Worm (Caenorhabditis elegans) whole organism, young adult: ENCODE measurements around the gene sup-36.

Experiments
- D2030.7 ChIP-seq: fragments of 200-800 bp; sonication (Bioruptor generic); IDR thresholded peaks from 2 replicates; pipeline ENCODE4 v1.3.6; 2022; ENCODE audit warnings: missing genetic modification reagents, missing genetic modification characterization, missing compliant biosample characterization
- F33H1.4 ChIP-seq: fragments of 200-800 bp; sonication (Bioruptor generic); IDR thresholded peaks from 2 replicates; pipeline ENCODE4 v1.3.6; 2022; ENCODE audit warnings: missing genetic modification reagents, missing genetic modification characterization, missing compliant biosample characterization
- F57C9.4 ChIP-seq: sonication (generic microtip); optimal IDR thresholded peaks from 2 replicates; lab custom pipeline; 2017; ENCODE audit warnings: mild to moderate bottlenecking, missing genetic modification characterization, missing compliant biosample characterization
- K11D2.4 ChIP-seq: fragments of 200-800 bp; sonication (Bioruptor generic); IDR thresholded peaks from 2 replicates; pipeline ENCODE4 v1.3.6; 2022; ENCODE audit warnings: missing genetic modification reagents, missing genetic modification characterization, missing compliant biosample characterization
- Y67H2A.10 ChIP-seq: fragments of 200-800 bp; sonication (Bioruptor generic); conservative IDR thresholded peaks from 2 replicates; pipeline ENCODE4 v1.3.6; 2022; ENCODE audit warnings: missing genetic modification reagents, missing genetic modification characterization, missing compliant biosample characterization
- Y95B8A.8 ChIP-seq: fragments of 200-800 bp; sonication (Bioruptor generic); IDR thresholded peaks from 2 replicates; pipeline ENCODE4 v1.3.6; 2022; ENCODE audit warnings: missing genetic modification reagents, missing genetic modification characterization, missing compliant biosample characterization
- ZK185.1 ChIP-seq: sonication (generic microtip); optimal IDR thresholded peaks from 2 replicates; lab custom pipeline; 2016; ENCODE audit warnings: mild to moderate bottlenecking, missing genetic modification characterization, missing compliant biosample characterization; ENCODE audit not compliant: poor library complexity, severe bottlenecking
- akir-1 ChIP-seq: fragments of 200-800 bp; sonication (Bioruptor generic); optimal IDR thresholded peaks from 2 replicates; lab custom pipeline; 2018; ENCODE audit warnings: mild to moderate bottlenecking, missing genetic modification characterization, moderate library complexity, missing compliant biosample characterization
- ama-1 ChIP-seq, 3 experiments: fragments of 150-350 bp in 1 of 3; sonication (generic microtip) in 2 of 3; optimal IDR thresholded peaks; 2 replicates each; lab custom pipeline; 2014 to 2018; ENCODE audit warnings: missing biosample characterization in 2 of 3, missing genetic modification characterization in 2 of 3, missing genetic modification reagents in 2 of 3
- aptf-2 ChIP-seq: fragments of 200-800 bp; sonication (Bioruptor generic); conservative IDR thresholded peaks from 2 replicates; pipeline ENCODE4 v1.3.6; 2022; ENCODE audit warnings: missing genetic modification reagents, missing genetic modification characterization, missing compliant biosample characterization
- aptf-3 ChIP-seq: fragments of 200-800 bp; sonication (Bioruptor generic); IDR thresholded peaks from 2 replicates; pipeline ENCODE4 v1.3.6; 2022; ENCODE audit warnings: missing genetic modification characterization, missing compliant biosample characterization
- atf-7 ChIP-seq: sonication (generic microtip); optimal IDR thresholded peaks from 2 replicates; lab custom pipeline; 2017; ENCODE audit warnings: mild to moderate bottlenecking, missing genetic modification characterization, missing compliant biosample characterization
- athp-1 ChIP-seq: sonication (generic microtip); optimal IDR thresholded peaks from 2 replicates; lab custom pipeline; 2017; ENCODE audit warnings: mild to moderate bottlenecking, missing genetic modification characterization, missing compliant biosample characterization
- attf-6 ChIP-seq: fragments of 200-800 bp; sonication (Bioruptor generic); IDR thresholded peaks from 2 replicates; pipeline ENCODE4 v1.3.6; 2022; ENCODE audit warnings: missing genetic modification reagents, missing genetic modification characterization, missing compliant biosample characterization
- ccch-3 ChIP-seq: fragments of 200-800 bp; sonication (Bioruptor generic); optimal IDR thresholded peaks from 2 replicates; lab custom pipeline; 2018; ENCODE audit warnings: mild to moderate bottlenecking, missing genetic modification characterization, missing compliant biosample characterization
- cebp-1 ChIP-seq, 2 experiments: fragments of 200-800 bp in 1 of 2; sonication (Bioruptor generic) in 1 of 2; sonication (generic microtip) in 1 of 2; IDR thresholded peaks in 1 of 2; optimal IDR thresholded peaks in 1 of 2; 2 replicates each; pipeline versions ENCODE4 v1.3.6 to Lab custom; 2017 to 2022; ENCODE audit warnings: missing compliant biosample characterization in 2 of 2, missing genetic modification characterization in 2 of 2, mild to moderate bottlenecking in 1 of 2, missing genetic modification reagents in 1 of 2, moderate library complexity in 1 of 2
- ceh-27 ChIP-seq: fragments of 200-800 bp; sonication (Bioruptor generic); optimal IDR thresholded peaks from 2 replicates; lab custom pipeline; 2018; ENCODE audit warnings: mild to moderate bottlenecking, missing genetic modification characterization, moderate library complexity, missing compliant biosample characterization
- ceh-40 ChIP-seq: fragments of 200-800 bp; sonication (Bioruptor generic); IDR thresholded peaks from 2 replicates; pipeline ENCODE4 v1.3.6; 2022; ENCODE audit warnings: missing genetic modification characterization, missing compliant biosample characterization
- ceh-79 ChIP-seq: sonication (generic microtip); optimal IDR thresholded peaks from 2 replicates; lab custom pipeline; 2017; ENCODE audit warnings: mild to moderate bottlenecking, missing genetic modification characterization, missing compliant biosample characterization
- ceh-91 ChIP-seq: fragments of 200-800 bp; sonication (Bioruptor generic); IDR thresholded peaks from 2 replicates; pipeline ENCODE4 v1.3.6; 2022; ENCODE audit warnings: missing genetic modification reagents, missing genetic modification characterization, missing compliant biosample characterization
- dox-1 ChIP-seq: fragments of 200-800 bp; sonication (Bioruptor generic); IDR thresholded peaks from 2 replicates; pipeline ENCODE4 v1.3.6; 2022; ENCODE audit warnings: missing genetic modification reagents, missing genetic modification characterization, missing compliant biosample characterization
- dpl-1 ChIP-seq: fragments of 150-350 bp; optimal IDR thresholded peaks from 2 replicates; lab custom pipeline; 2014; ENCODE audit warnings: missing biosample characterization, missing genetic modification reagents, missing genetic modification characterization
- efl-1 ChIP-seq: fragments of 150-350 bp; optimal IDR thresholded peaks from 2 replicates; lab custom pipeline; 2014; ENCODE audit warnings: missing biosample characterization, missing genetic modification reagents, missing genetic modification characterization
- egl-18 ChIP-seq: fragments of 200-800 bp; sonication (Bioruptor generic); IDR thresholded peaks from 2 replicates; pipeline ENCODE4 v1.3.6; 2022; ENCODE audit warnings: missing genetic modification reagents, missing genetic modification characterization, missing compliant biosample characterization
- egl-44 ChIP-seq: fragments of 200-800 bp; sonication (Bioruptor generic); IDR thresholded peaks from 2 replicates; pipeline ENCODE4 v1.3.6; 2022; ENCODE audit warnings: missing genetic modification reagents, missing genetic modification characterization, missing compliant biosample characterization
- hlh-26 ChIP-seq: fragments of 200-800 bp; sonication (Bioruptor generic); conservative IDR thresholded peaks from 2 replicates; pipeline ENCODE4 v1.3.6; 2022; ENCODE audit warnings: missing genetic modification reagents, missing genetic modification characterization, missing compliant biosample characterization
- hmg-1.2 ChIP-seq: fragments of 200-800 bp; sonication (Bioruptor generic); IDR thresholded peaks from 2 replicates; pipeline ENCODE4 v1.3.6; 2022; ENCODE audit warnings: missing genetic modification reagents, missing genetic modification characterization, missing compliant biosample characterization
- hmg-20 ChIP-seq: fragments of 200-800 bp; sonication (Bioruptor generic); IDR thresholded peaks from 2 replicates; pipeline ENCODE4 v1.3.6; 2022; ENCODE audit warnings: missing genetic modification reagents, missing genetic modification characterization, missing compliant biosample characterization
- hrde-1 ChIP-seq: sonication (generic microtip); optimal IDR thresholded peaks from 2 replicates; lab custom pipeline; 2016; ENCODE audit warnings: missing genetic modification characterization, mild to moderate bottlenecking, missing compliant biosample characterization, moderate library complexity, missing genotype, missing genetic modification reagents, borderline replicate concordance
- lag-1 ChIP-seq: fragments of 200-800 bp; sonication (Bioruptor generic); IDR thresholded peaks from 2 replicates; pipeline ENCODE4 v1.3.6; 2022; ENCODE audit warnings: missing genetic modification reagents, missing genetic modification characterization, missing compliant biosample characterization
- lir-1 ChIP-seq: fragments of 200-800 bp; sonication (Bioruptor generic); conservative IDR thresholded peaks from 2 replicates; pipeline ENCODE4 v1.3.6; 2022; ENCODE audit warnings: missing genetic modification reagents, missing genetic modification characterization, missing compliant biosample characterization
- lsl-1 ChIP-seq: fragments of 200-800 bp; sonication (Bioruptor generic); optimal IDR thresholded peaks from 2 replicates; lab custom pipeline; 2018; ENCODE audit warnings: mild to moderate bottlenecking, missing genetic modification characterization, moderate library complexity, missing compliant biosample characterization
- mcd-1 ChIP-seq: fragments of 200-800 bp; sonication (Bioruptor generic); IDR thresholded peaks from 2 replicates; pipeline ENCODE4 v1.3.6; 2022; ENCODE audit warnings: missing genetic modification reagents, missing genetic modification characterization, missing compliant biosample characterization
- mel-28 ChIP-seq: sonication (generic microtip); optimal IDR thresholded peaks from 2 replicates; lab custom pipeline; 2016; ENCODE audit warnings: borderline replicate concordance, mild to moderate bottlenecking, missing genetic modification characterization, missing compliant biosample characterization
- nfya-1 ChIP-seq: sonication (generic microtip); optimal IDR thresholded peaks from 2 replicates; lab custom pipeline; 2017; ENCODE audit warnings: antibody characterized with exemption, missing compliant biosample characterization, missing genetic modification characterization, borderline replicate concordance; ENCODE audit not compliant: insufficient read depth
- nhr-120 ChIP-seq: fragments of 200-800 bp; sonication (Bioruptor generic); IDR thresholded peaks from 2 replicates; pipeline ENCODE4 v1.3.6; 2022; ENCODE audit warnings: missing genetic modification characterization, missing compliant biosample characterization
- nhr-179 ChIP-seq: sonication (generic microtip); optimal IDR thresholded peaks from 2 replicates; lab custom pipeline; 2016; ENCODE audit warnings: mild to moderate bottlenecking, missing genetic modification characterization, missing compliant biosample characterization
- repo-1 ChIP-seq: sonication (generic microtip); optimal IDR thresholded peaks from 2 replicates; lab custom pipeline; 2017; ENCODE audit warnings: mild to moderate bottlenecking, missing genetic modification characterization, missing compliant biosample characterization
- sea-2 ChIP-seq: fragments of 200-800 bp; sonication (Bioruptor generic); IDR thresholded peaks from 2 replicates; pipeline ENCODE4 v1.3.6; 2022; ENCODE audit warnings: missing genetic modification characterization, missing compliant biosample characterization
- snpc-1.3 ChIP-seq: sonication (generic microtip); optimal IDR thresholded peaks from 2 replicates; lab custom pipeline; 2017; ENCODE audit warnings: missing genetic modification characterization, mild to moderate bottlenecking, missing compliant biosample characterization, antibody characterized with exemption, moderate library complexity, missing genotype, missing genetic modification reagents; ENCODE audit not compliant: insufficient read depth
- snpc-4 ChIP-seq, 5 experiments: fragments of 150-350 bp in 1 of 5; sonication (generic microtip) in 4 of 5; optimal IDR thresholded peaks; 2 replicates each; lab custom pipeline; 2014 to 2018; ENCODE audit warnings: missing genetic modification characterization in 5 of 5, missing biosample characterization in 3 of 5, antibody characterized with exemption in 2 of 5, mild to moderate bottlenecking in 2 of 5, missing compliant biosample characterization in 2 of 5, missing genotype in 2 of 5, moderate library complexity in 2 of 5, missing genetic modification reagents in 1 of 5
- sptf-2 ChIP-seq: fragments of 200-800 bp; sonication (Bioruptor generic); optimal IDR thresholded peaks from 2 replicates; lab custom pipeline; 2018; ENCODE audit warnings: mild to moderate bottlenecking, missing genetic modification characterization, missing compliant biosample characterization
- zim-3 ChIP-seq: sonication (generic microtip); optimal IDR thresholded peaks from 2 replicates; lab custom pipeline; 2017; ENCODE audit warnings: mild to moderate bottlenecking, missing genetic modification characterization, moderate library complexity, missing compliant biosample characterization
- ztf-25 ChIP-seq: fragments of 200-800 bp; sonication (Bioruptor generic); IDR thresholded peaks from 2 replicates; pipeline ENCODE4 v1.3.6; 2022; ENCODE audit warnings: missing genetic modification reagents, missing genetic modification characterization, missing compliant biosample characterization
- ztf-28 ChIP-seq: fragments of 200-800 bp; sonication (Bioruptor generic); IDR thresholded peaks from 2 replicates; pipeline ENCODE4 v1.3.6; 2022; ENCODE audit warnings: missing genetic modification reagents, missing genetic modification characterization, missing compliant biosample characterization
- ztf-3 ChIP-seq: fragments of 200-800 bp; sonication (Bioruptor generic); optimal IDR thresholded peaks from 2 replicates; lab custom pipeline; 2018; ENCODE audit warnings: mild to moderate bottlenecking, missing genetic modification characterization, missing compliant biosample characterization

The sup-36 gene

ce11 chrIV:6585397-6585921, 16.0 kb upstream of the sup-36 start, which contains the start of the genes F38A5.2 and dnj-11 (continued):
- peak; percentile 45 for TF ChIP-seq snpc-4 (GFP tag; optimal IDR thresholded peaks at IDR 0.05; lab: Kevin White, UChicago)
- TF ChIP-seq snpc-4 (tag; optimal IDR thresholded peaks at IDR 0.05; lab: Kevin White, UChicago): peak in 3 of 4 experiments; percentile 77 to 87 (median 80)
- TF ChIP-seq Y95B8A.8 (GFP tag; lab: Robert Waterston, UW): 0 out of 2 replicates have a peak, but pooled peaks have one; percentile 23
- TF ChIP-seq nfya-1 (tag; lab: Kevin White, UChicago): no peak
- no peak for TF ChIP-seq athp-1 (tag; lab: Kevin White, UChicago)
- no peak for TF ChIP-seq sptf-2
- TF ChIP-seq F33H1.4: 0 out of 2 replicates have a peak, but pooled peaks have one; percentile 23
- peak; percentile 96 for TF ChIP-seq mcd-1 (GFP tag; lab: Robert Waterston, UW)
- no peak for TF ChIP-seq ztf-28 (GFP tag; lab: Robert Waterston, UW)
- TF ChIP-seq ceh-40 (GFP tag; lab: Robert Waterston, UW): no peak
- no peak for TF ChIP-seq aptf-3
- no peak for TF ChIP-seq Y67H2A.10 (GFP tag; lab: Robert Waterston, UW)
- peak; percentile 42 for TF ChIP-seq snpc-1.3
- peak; percentile 61 for TF ChIP-seq efl-1 (GFP tag; lab: Kevin White, UChicago)
- TF ChIP-seq K11D2.4 (GFP tag; lab: Robert Waterston, UW): no peak
- TF ChIP-seq ccch-3: no peak
- TF ChIP-seq aptf-2 (GFP tag; lab: Robert Waterston, UW): no peak
- no peak for TF ChIP-seq hrde-1 (tag; lab: Kevin White, UChicago)
- no peak for TF ChIP-seq ceh-79 (tag; lab: Kevin White, UChicago)
- peak; percentile 25 for TF ChIP-seq dpl-1 (GFP tag; lab: Kevin White, UChicago)
- no peak for TF ChIP-seq mel-28 (tag; lab: Kevin White, UChicago)
- no peak for TF ChIP-seq cebp-1 (GFP tag; IDR thresholded peaks at IDR 0.05; lab: Robert Waterston, UW)
- TF ChIP-seq cebp-1 (tag; optimal IDR thresholded peaks at IDR 0.05; lab: Kevin White, UChicago): peak; percentile 75
- peak; percentile 73 for TF ChIP-seq ceh-27 (GFP tag; lab: Kevin White, UChicago)
- TF ChIP-seq F57C9.4 (tag; lab: Kevin White, UChicago): no peak
- no peak for TF ChIP-seq ztf-3
- no peak for TF ChIP-seq nhr-120
- TF ChIP-seq zim-3: no peak
- peak; percentile 46 for TF ChIP-seq lsl-1
- no peak for TF ChIP-seq ztf-25 (GFP tag; lab: Robert Waterston, UW)
- TF ChIP-seq dox-1 (GFP tag; lab: Robert Waterston, UW): peak; percentile 76; the same call in 1 of the 2 replicates
- TF ChIP-seq ceh-91 (GFP tag; lab: Robert Waterston, UW): no peak
- TF ChIP-seq atf-7 (tag; lab: Kevin White, UChicago): no peak
- no peak for TF ChIP-seq ama-1 (optimal IDR thresholded peaks at IDR 0.05; lab: Kevin White, UChicago)
- no peak for TF ChIP-seq ama-1 (GFP tag; optimal IDR thresholded peaks at IDR 0.05; lab: Kevin White, UChicago)
- peak; percentile 95 for TF ChIP-seq hmg-1.2 (GFP tag; lab: Robert Waterston, UW)
- TF ChIP-seq lag-1 (GFP tag; lab: Robert Waterston, UW): no peak
- TF ChIP-seq akir-1 (GFP tag; lab: Kevin White, UChicago): no peak
- no peak for TF ChIP-seq egl-44
- no peak for TF ChIP-seq egl-18 (GFP tag; lab: Robert Waterston, UW)
- TF ChIP-seq hmg-20 (GFP tag; lab: Robert Waterston, UW): no peak
- no peak for TF ChIP-seq lir-1
- TF ChIP-seq ZK185.1 (tag; lab: Kevin White, UChicago): peak; percentile 2
- TF ChIP-seq hlh-26 (GFP tag; lab: Robert Waterston, UW): no peak
- no peak for TF ChIP-seq attf-6
- TF ChIP-seq D2030.7 (GFP tag; lab: Robert Waterston, UW): peak; percentile 69
- no peak for TF ChIP-seq sea-2
- TF ChIP-seq repo-1 (tag; lab: Kevin White, UChicago): no peak
- no peak for TF ChIP-seq nhr-179 (tag; lab: Kevin White, UChicago)
